Fruit fly (Drosophila melanogaster): ENCODE measurements around the gene CG34176.

dm6 chr2L:4020188-4020587, 16.3 kb downstream of the CG34176 start:
- TF ChIP-seq CG7101 (tag; optimal IDR thresholded peaks at IDR 0.05) (no peak), Clk (GFP tag; optimal IDR thresholded peaks at IDR 0.05) (no peak), CG7045 (GFP tag; optimal IDR thresholded peaks at IDR 0.05) (no peak), CG33017 (tag; optimal IDR thresholded peaks at IDR 0.05) (no peak), ovo (GFP tag; optimal IDR thresholded peaks at IDR 0.05) (no peak), CG11617 (GFP tag; optimal IDR thresholded peaks at IDR 0.05) (no peak)

Measured in whole organism, adult.